Fruit fly (Drosophila melanogaster): Measurements from ENCODE around the gene CG14115.

- TF ChIP-seq Camta (GFP tag; optimal IDR thresholded peaks at IDR 0.05): no peak
- no peak for TF ChIP-seq nerfin-1 (tag; optimal IDR thresholded peaks at IDR 0.05)
- TF ChIP-seq wdn (GFP tag; IDR thresholded peaks at IDR 0.05): no peak
- TF ChIP-seq HLH54F (GFP tag; optimal IDR thresholded peaks at IDR 0.05): no peak
- no peak for TF ChIP-seq Nf-YB (GFP tag; optimal IDR thresholded peaks at IDR 0.05)
- no peak for TF ChIP-seq pita (GFP tag; optimal IDR thresholded peaks at IDR 0.05)
- no peak for TF ChIP-seq CG1647 (GFP tag; optimal IDR thresholded peaks at IDR 0.05)
- no peak for TF ChIP-seq her (GFP tag; optimal IDR thresholded peaks at IDR 0.05)
These were observed 1.5 kb upstream of the CG14115 start, which contains the start of gene CG34429 for dm6 chr3L:13062746-13063145.
